Fruit fly (Drosophila melanogaster): ENCODE results near the gene CG11779.

dm6 chr3R:19113836-19114235, 45.8 kb downstream of the CG11779 start:
- TF ChIP-seq Sin3A (optimal IDR thresholded peaks at IDR 0.05) (no peak), h (optimal IDR thresholded peaks at IDR 0.05) (no peak)

All from Kc167 (cell line).